Worm (Caenorhabditis elegans) whole organism, L4 larva: ENCODE data around the gene srx-102.

Experiments used
- F10B5.3 ChIP-seq: sonication (generic microtip); optimal IDR thresholded peaks from 2 replicates; lab custom pipeline; 2016; ENCODE audit warnings: mild to moderate bottlenecking, missing genetic modification characterization, missing compliant biosample characterization
- R02D3.7 ChIP-seq: fragments of 150-350 bp; sonication (generic microtip); optimal IDR thresholded peaks from 3 replicates; lab custom pipeline; 2014; ENCODE audit warnings: missing biosample characterization, missing genetic modification characterization
- T26A8.4 ChIP-seq: fragments of 200-800 bp; sonication (Bioruptor generic); IDR thresholded peaks from 2 replicates; pipeline ENCODE4 v1.3.6; 2022; ENCODE audit warnings: missing genetic modification characterization, missing compliant biosample characterization
- Y105C5A.15 ChIP-seq: fragments of 200-800 bp; sonication (Bioruptor generic); IDR thresholded peaks from 2 replicates; pipeline ENCODE4 v1.3.6; 2022; ENCODE audit warnings: missing genetic modification characterization, missing compliant biosample characterization
- Y48G9A.11 ChIP-seq: fragments of 200-800 bp; sonication (Bioruptor generic); IDR thresholded peaks from 2 replicates; pipeline ENCODE4 v1.3.6; 2022; ENCODE audit warnings: missing genetic modification reagents, missing genetic modification characterization, missing compliant biosample characterization
- ZK337.2 ChIP-seq: fragments of 200-800 bp; sonication (Bioruptor generic); IDR thresholded peaks from 2 replicates; pipeline ENCODE4 v1.3.6; 2022; ENCODE audit warnings: missing genetic modification reagents, missing genetic modification characterization, missing compliant biosample characterization
- ama-1 ChIP-seq: fragments of 150-350 bp; optimal IDR thresholded peaks from 2 replicates; lab custom pipeline; 2014; ENCODE audit warnings: inconsistent platforms, mixed read lengths
- attf-4 ChIP-seq: sonication (generic microtip); optimal IDR thresholded peaks from 3 replicates; lab custom pipeline; 2017; ENCODE audit warnings: missing biosample characterization, missing genetic modification characterization
- ceh-20 ChIP-seq: fragments of 200-800 bp; sonication (Bioruptor generic); IDR thresholded peaks from 2 replicates; pipeline ENCODE4 v1.3.6; 2022; ENCODE audit warnings: missing genetic modification reagents, missing genetic modification characterization, missing compliant biosample characterization
- ceh-32 ChIP-seq: sonication (generic microtip); optimal IDR thresholded peaks from 2 replicates; lab custom pipeline; 2016; ENCODE audit warnings: mild to moderate bottlenecking, missing genetic modification characterization, missing compliant biosample characterization; ENCODE audit not compliant: poor library complexity
- cey-2 ChIP-seq: sonication (generic microtip); optimal IDR thresholded peaks from 3 replicates; lab custom pipeline; 2017; ENCODE audit warnings: missing genetic modification characterization, mild to moderate bottlenecking, missing compliant biosample characterization, antibody characterized with exemption, borderline replicate concordance; ENCODE audit not compliant: insufficient read depth
- daf-19 ChIP-seq: fragments of 200-800 bp; sonication (Bioruptor generic); conservative IDR thresholded peaks from 2 replicates; pipeline ENCODE4 v1.3.6; 2022; ENCODE audit warnings: missing genetic modification characterization, missing compliant biosample characterization
- daf-8 ChIP-seq: fragments of 200-800 bp; sonication (Bioruptor generic); IDR thresholded peaks from 2 replicates; pipeline ENCODE4 v1.3.6; 2022; ENCODE audit warnings: missing genetic modification characterization, missing compliant biosample characterization
- dmd-8 ChIP-seq: fragments of 200-800 bp; sonication (Bioruptor generic); IDR thresholded peaks from 2 replicates; pipeline ENCODE4 v1.3.6; 2022; ENCODE audit warnings: missing genetic modification characterization, missing compliant biosample characterization
- dmd-9 ChIP-seq: fragments of 200-800 bp; sonication (Bioruptor generic); IDR thresholded peaks from 2 replicates; pipeline ENCODE4 v1.3.6; 2022; ENCODE audit warnings: missing genetic modification reagents, missing genetic modification characterization, missing compliant biosample characterization
- duxl-1 ChIP-seq: sonication (generic microtip); optimal IDR thresholded peaks from 2 replicates; lab custom pipeline; 2016; ENCODE audit warnings: mild to moderate bottlenecking, missing genetic modification characterization, moderate library complexity, missing compliant biosample characterization; ENCODE audit not compliant: poor library complexity
- egl-27 ChIP-seq: sonication (generic microtip); optimal IDR thresholded peaks from 3 replicates; lab custom pipeline; 2017; ENCODE audit warnings: missing biosample characterization, missing genetic modification reagents, missing genetic modification characterization
- hlh-11 ChIP-seq: fragments of 200-800 bp; sonication (Bioruptor generic); optimal IDR thresholded peaks from 2 replicates; lab custom pipeline; 2018; ENCODE audit warnings: mild to moderate bottlenecking, missing genetic modification characterization, missing compliant biosample characterization
- hlh-30 ChIP-seq: sonication (generic microtip); optimal IDR thresholded peaks from 2 replicates; lab custom pipeline; 2017; ENCODE audit warnings: antibody characterized with exemption, mild to moderate bottlenecking, missing genetic modification characterization, missing compliant biosample characterization; ENCODE audit not compliant: insufficient read depth
- hmg-1.1 ChIP-seq: fragments of 200-800 bp; sonication (Bioruptor generic); IDR thresholded peaks from 2 replicates; pipeline ENCODE4 v1.3.6; 2022; ENCODE audit warnings: missing genetic modification reagents, missing genetic modification characterization, missing compliant biosample characterization
- lim-7 ChIP-seq: fragments of 200-800 bp; sonication (Bioruptor generic); IDR thresholded peaks from 2 replicates; pipeline ENCODE4 v1.3.6; 2022; ENCODE audit warnings: missing genetic modification characterization, missing compliant biosample characterization
- lin-15B ChIP-seq: fragments of 150-350 bp; sonication (generic microtip); optimal IDR thresholded peaks from 3 replicates; lab custom pipeline; 2014; ENCODE audit warnings: missing biosample characterization, missing genetic modification characterization
- lin-39 ChIP-seq: fragments of 150-350 bp; optimal IDR thresholded peaks from 2 replicates; lab custom pipeline; 2014; ENCODE audit warnings: missing biosample characterization, missing genetic modification reagents, missing genetic modification characterization
- lsy-2 ChIP-seq, 2 experiments: fragments of 150-350 bp in 1 of 2; sonication (generic microtip) in 1 of 2; optimal IDR thresholded peaks; 2 replicates each; lab custom pipeline; 2014 to 2017; ENCODE audit warnings: missing biosample characterization in 2 of 2, missing genetic modification characterization in 2 of 2
- madf-5 ChIP-seq, 2 experiments: fragments of 200-800 bp; sonication (Bioruptor generic); IDR thresholded peaks; 2 replicates each; pipeline ENCODE4 v1.3.6; 2022; ENCODE audit warnings: missing compliant biosample characterization in 2 of 2, missing genetic modification characterization in 2 of 2
- mxl-2 ChIP-seq: fragments of 200-800 bp; sonication (Bioruptor generic); conservative IDR thresholded peaks from 2 replicates; pipeline ENCODE4 v1.3.6; 2022; ENCODE audit warnings: missing genetic modification reagents, missing genetic modification characterization, missing compliant biosample characterization
- mxl-3 ChIP-seq: fragments of 200-800 bp; sonication (Bioruptor generic); optimal IDR thresholded peaks from 2 replicates; lab custom pipeline; 2018; ENCODE audit warnings: mild to moderate bottlenecking, missing genetic modification characterization, missing compliant biosample characterization
- nhr-10 ChIP-seq: fragments of 150-350 bp; optimal IDR thresholded peaks from 2 replicates; lab custom pipeline; 2014; ENCODE audit warnings: missing biosample characterization, missing genetic modification characterization
- nhr-102 ChIP-seq: sonication (generic microtip); optimal IDR thresholded peaks from 2 replicates; lab custom pipeline; 2016; ENCODE audit warnings: mild to moderate bottlenecking, missing genetic modification characterization, moderate library complexity, missing compliant biosample characterization
- nhr-237 ChIP-seq: sonication (generic microtip); optimal IDR thresholded peaks from 2 replicates; lab custom pipeline; 2017; ENCODE audit warnings: missing biosample characterization, missing genetic modification characterization
- nhr-25 ChIP-seq: sonication (generic microtip); optimal IDR thresholded peaks from 2 replicates; lab custom pipeline; 2017; ENCODE audit warnings: missing genetic modification characterization, mild to moderate bottlenecking, missing compliant biosample characterization, antibody characterized with exemption, moderate library complexity, borderline replicate concordance; ENCODE audit not compliant: insufficient read depth
- nhr-28 ChIP-seq: fragments of 150-350 bp; optimal IDR thresholded peaks from 2 replicates; lab custom pipeline; 2014; ENCODE audit warnings: missing biosample characterization, missing genetic modification characterization
- nhr-42 ChIP-seq: fragments of 200-800 bp; sonication (Bioruptor generic); IDR thresholded peaks from 2 replicates; pipeline ENCODE4 v1.3.6; 2022; ENCODE audit warnings: missing genetic modification characterization, missing compliant biosample characterization
- rbr-2 ChIP-seq: sonication (generic microtip); optimal IDR thresholded peaks from 2 replicates; lab custom pipeline; 2016; ENCODE audit warnings: missing genotype, missing genetic modification characterization, missing compliant biosample characterization
- saeg-2 ChIP-seq: fragments of 200-800 bp; sonication (Bioruptor generic); IDR thresholded peaks from 2 replicates; pipeline ENCODE4 v1.3.6; 2022; ENCODE audit warnings: missing genetic modification reagents, missing genetic modification characterization, missing compliant biosample characterization
- set-16 ChIP-seq: fragments of 200-800 bp; sonication (Bioruptor generic); IDR thresholded peaks from 2 replicates; pipeline ENCODE4 v1.3.6; 2022; ENCODE audit warnings: missing genetic modification reagents, missing genetic modification characterization, missing compliant biosample characterization
- unc-39 ChIP-seq: sonication (generic microtip); optimal IDR thresholded peaks from 2 replicates; lab custom pipeline; 2017; ENCODE audit warnings: missing biosample characterization, missing genetic modification characterization
- zip-11 ChIP-seq: fragments of 200-800 bp; sonication (Bioruptor generic); IDR thresholded peaks from 2 replicates; pipeline ENCODE4 v1.3.6; 2022; ENCODE audit warnings: missing genetic modification characterization, missing compliant biosample characterization
- zip-2 ChIP-seq: fragments of 150-350 bp; optimal IDR thresholded peaks from 2 replicates; lab custom pipeline; 2014; ENCODE audit warnings: missing biosample characterization, missing genetic modification characterization
- ztf-11 ChIP-seq: fragments of 150-350 bp; optimal IDR thresholded peaks from 2 replicates; lab custom pipeline; 2014; ENCODE audit warnings: missing biosample characterization, missing genetic modification characterization
- ztf-7 ChIP-seq: fragments of 150-350 bp; optimal IDR thresholded peaks from 2 replicates; lab custom pipeline; 2014; ENCODE audit warnings: missing biosample characterization, missing genetic modification characterization

Gene srx-102

ce11 chrII:3675176-3675575, 19.4 kb downstream of the srx-102 start, which contains the start of gene F19B10.2:
Gene F19B10.2 (plus strand): TSS chrII:3675476.
- TF ChIP-seq zip-11 (GFP tag; lab: Robert Waterston, UW) (no peak), saeg-2 (GFP tag; lab: Robert Waterston, UW) (no peak), T26A8.4 (GFP tag; lab: Robert Waterston, UW) (no peak), duxl-1 (tag; lab: Kevin White, UChicago) (no peak), dmd-8 (GFP tag; lab: Robert Waterston, UW) (no peak), nhr-10 (no peak), ama-1 (no peak), Y105C5A.15 (GFP tag; lab: Robert Waterston, UW) (no peak), hlh-11 (tag; lab: Kevin White, UChicago) (no peak), daf-8 (no peak), set-16 (GFP tag; lab: Robert Waterston, UW) (no peak), F10B5.3 (tag; lab: Kevin White, UChicago) (no peak), nhr-25 (tag; lab: Kevin White, UChicago) (no peak), ztf-7 (tag; lab: Kevin White, UChicago) (no peak), mxl-2 (GFP tag; lab: Robert Waterston, UW) (no peak)

ce11 chrII:3673493-3673892, 21.1 kb downstream of the srx-102 start, which contains the start of gene sea-1:
Gene sea-1 (minus strand): TSS chrII:3673593.
- TF ChIP-seq attf-4 (tag; lab: Kevin White, UChicago) (no peak), R02D3.7 (tag; lab: Kevin White, UChicago) (no peak), daf-19 (GFP tag; lab: Robert Waterston, UW) (no peak), lin-15B (tag; lab: Kevin White, UChicago) (no peak), unc-39 (tag; lab: Kevin White, UChicago) (no peak), lim-7 (no peak), Y48G9A.11 (no peak), nhr-42 (GFP tag; lab: Robert Waterston, UW) (no peak)
- TF ChIP-seq, all 104 proteins: peak for 0

- TF ChIP-seq dmd-9 (GFP tag; lab: Robert Waterston, UW) = no peak
Observed at ce11 chrII:3670956-3671355, 23.6 kb downstream of the srx-102 start, which contains the start of gene srx-98. Gene srx-98 (minus strand): TSS chrII:3671056.

DNA sequence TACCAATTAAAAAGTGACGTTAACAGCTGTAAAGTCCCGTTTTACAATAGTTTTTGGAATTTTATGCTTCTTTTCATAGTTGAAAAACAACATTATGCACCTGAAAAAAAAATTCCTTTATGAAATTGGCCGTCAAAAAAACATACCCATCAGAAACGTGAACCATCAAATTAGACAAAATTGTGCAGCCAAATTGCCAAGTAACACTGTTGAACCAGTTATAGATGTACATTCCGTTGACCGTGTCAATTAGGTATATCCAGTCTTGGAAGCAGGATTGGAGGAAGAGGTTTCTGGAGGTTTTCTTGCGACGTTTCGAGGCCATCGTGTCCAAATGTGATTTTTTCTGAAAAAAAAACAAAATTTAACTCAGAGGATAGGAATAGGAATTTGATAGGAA, 25.2 kb downstream of the srx-102 start, which contains the start of gene srx-97:
srx-97 (minus strand) TSS at position 101 of the 400 bp plus-strand sequence.
- TF ChIP-seq nhr-28 (tag; lab: Kevin White, UChicago) = no peak
- 0 out of 4 replicates have a peak, but pooled peaks of 1 of the 2 experiments have one; percentile 7 for TF ChIP-seq madf-5 (GFP tag; IDR thresholded peaks at IDR 0.05; lab: Robert Waterston, UW)

DNA sequence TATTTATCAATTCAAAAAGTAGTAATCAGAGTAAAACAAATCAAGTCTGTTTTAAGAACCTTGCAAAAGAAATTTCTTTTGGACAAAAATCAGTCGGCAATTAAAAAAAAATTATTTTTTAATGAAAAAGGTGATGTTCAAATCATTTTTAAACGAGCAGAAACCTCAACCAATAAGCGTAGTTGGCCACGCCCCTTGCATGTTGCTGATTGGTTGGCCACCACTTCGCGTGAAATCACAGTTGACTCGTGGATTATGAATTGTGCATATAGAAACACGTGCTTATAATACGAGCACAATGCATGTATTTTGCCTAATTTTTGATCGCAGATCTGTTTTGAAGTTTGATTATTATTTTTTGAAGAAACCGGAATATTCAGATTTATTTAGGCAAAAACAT, 29.4 kb downstream of the srx-102 start:
- TF ChIP-seq ztf-11 (tag; lab: Kevin White, UChicago) = no peak
- no peak for TF ChIP-seq nhr-237 (tag; lab: Kevin White, UChicago)
- no peak for TF ChIP-seq unc-39 (tag; lab: Kevin White, UChicago)
- TF ChIP-seq ZK337.2 = no peak
- no peak for TF ChIP-seq lsy-2 (tag; optimal IDR thresholded peaks at IDR 0.05; lab: Kevin White, UChicago)
- TF ChIP-seq rbr-2 (tag; lab: Kevin White, UChicago) = no peak
- TF ChIP-seq lin-39 (tag; lab: Kevin White, UChicago) = no peak
- no peak for TF ChIP-seq egl-27 (tag; lab: Kevin White, UChicago)
- no peak for TF ChIP-seq hlh-30 (tag; lab: Kevin White, UChicago)
- TF ChIP-seq nhr-102 (tag; lab: Kevin White, UChicago) = no peak
- TF ChIP-seq mxl-3 (GFP tag; lab: Kevin White, UChicago) = no peak
- no peak for TF ChIP-seq ceh-32
- TF ChIP-seq saeg-2 (GFP tag; lab: Robert Waterston, UW) = no peak
- TF ChIP-seq nhr-28 (tag; lab: Kevin White, UChicago) = no peak
- TF ChIP-seq hmg-1.1 (GFP tag; lab: Robert Waterston, UW) = no peak
- no peak for TF ChIP-seq cey-2 (tag; lab: Kevin White, UChicago)
- TF ChIP-seq mxl-2 (GFP tag; lab: Robert Waterston, UW) = no peak
- TF ChIP-seq F10B5.3 (tag; lab: Kevin White, UChicago) = no peak
- TF ChIP-seq ceh-20 (GFP tag; lab: Robert Waterston, UW) = no peak
- TF ChIP-seq zip-2 (tag; lab: Kevin White, UChicago) = no peak
